Fruit fly (Drosophila melanogaster): ENCODE data around the gene CG17294.

The CG17294 gene

DNA sequence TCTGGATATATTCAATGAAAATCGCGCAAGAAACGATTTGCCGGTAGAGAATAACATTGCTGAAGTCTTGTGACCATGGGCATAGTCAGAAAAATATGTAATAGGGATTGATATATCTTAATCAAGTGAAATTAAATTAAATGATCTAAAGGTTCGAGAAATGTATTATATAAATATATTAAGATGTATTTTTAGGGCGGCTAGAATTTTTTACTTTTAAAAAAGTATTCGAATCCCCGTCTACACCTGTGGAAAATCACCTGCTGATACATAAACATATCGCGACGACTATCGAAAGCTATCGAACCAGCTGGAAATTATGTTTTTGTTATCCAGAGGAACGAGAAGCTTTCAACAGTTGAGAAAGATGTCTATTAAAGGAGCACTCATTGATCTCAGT is at the start of gene CG17294, which contains the start of gene CG13390 (continued):
- TF ChIP-seq CG4820 (GFP tag; optimal IDR thresholded peaks at IDR 0.05) = peak; percentile 98
- peak; percentile 100 for TF ChIP-seq Hmr (GFP tag; optimal IDR thresholded peaks at IDR 0.05)
- TF ChIP-seq dimm (GFP tag; IDR thresholded peaks at IDR 0.05) = peak; percentile 99
- peak; percentile 99 for TF ChIP-seq gcm (GFP tag; optimal IDR thresholded peaks at IDR 0.05)
- TF ChIP-seq ab (GFP tag; optimal IDR thresholded peaks at IDR 0.05) = peak; percentile 76
- TF ChIP-seq Ets97D (GFP tag; optimal IDR thresholded peaks at IDR 0.05) = peak; percentile 90
- TF ChIP-seq Rfx (GFP tag; IDR thresholded peaks at IDR 0.05) = peak; percentile 100
- peak; percentile 100 for TF ChIP-seq Sox102F (GFP tag; optimal IDR thresholded peaks at IDR 0.05)
- peak; percentile 99 for TF ChIP-seq CG4424 (GFP tag; optimal IDR thresholded peaks at IDR 0.05)
- peak; percentile 23 for TF ChIP-seq p53 (GFP tag; optimal IDR thresholded peaks at IDR 0.05)
- peak; percentile 97 for TF ChIP-seq CG3065 (GFP tag; optimal IDR thresholded peaks at IDR 0.05)
- TF ChIP-seq Bteb2 (GFP tag; optimal IDR thresholded peaks at IDR 0.05) = peak; percentile 98
- TF ChIP-seq sens-2 (GFP tag; IDR thresholded peaks at IDR 0.05) = peak; percentile 99
- 0 out of 2 replicates have a peak, but pooled peaks have one; percentile 40 for TF ChIP-seq ato (GFP tag; IDR thresholded peaks at IDR 0.05; ENCODE audit: partially characterized antibody)
- TF ChIP-seq CG2129 (GFP tag; IDR thresholded peaks at IDR 0.05; ENCODE audit: partially characterized antibody) = peak; percentile 51; the same call in 1 of the 2 replicates
- TF ChIP-seq Oli (tag; optimal IDR thresholded peaks at IDR 0.05) = peak; percentile 100
- TF ChIP-seq pan (optimal IDR thresholded peaks at IDR 0.05) = no peak
- TF ChIP-seq pan (GFP tag; optimal IDR thresholded peaks at IDR 0.05 in 1 of 2, IDR thresholded peaks at IDR 0.05 in 1 of 2) = peak in 1 of 2 experiments; percentile 100
- peak; percentile 99 for TF ChIP-seq CG9215 (GFP tag; IDR thresholded peaks at IDR 0.05)
- TF ChIP-seq bab2 (GFP tag; optimal IDR thresholded peaks at IDR 0.05) = peak; percentile 96
- no peak for TF ChIP-seq sc (optimal IDR thresholded peaks at IDR 0.05)
- TF ChIP-seq sc (GFP tag; optimal IDR thresholded peaks at IDR 0.05) = peak; percentile 99
- TF ChIP-seq CG17328 (GFP tag; IDR thresholded peaks at IDR 0.05) = peak; percentile 100
- peak; percentile 100 for TF ChIP-seq unpg (GFP tag; optimal IDR thresholded peaks at IDR 0.05)
- TF ChIP-seq Side (GFP tag; optimal IDR thresholded peaks at IDR 0.05) = peak; percentile 93
- TF ChIP-seq sna (GFP tag; IDR thresholded peaks at IDR 0.05; ENCODE audit: partially characterized antibody) = peak; percentile 83
- TF ChIP-seq Scr (GFP tag; IDR thresholded peaks at IDR 0.05; ENCODE audit: partially characterized antibody) = peak; percentile 79
- TF ChIP-seq CG6175 (GFP tag; IDR thresholded peaks at IDR 0.05) = peak; percentile 99
- TF ChIP-seq CG9437 (GFP tag; optimal IDR thresholded peaks at IDR 0.05) = peak; percentile 95
- peak; percentile 99 for TF ChIP-seq ham (GFP tag; IDR thresholded peaks at IDR 0.05)
- peak; percentile 100 for TF ChIP-seq Fer3 (tag; optimal IDR thresholded peaks at IDR 0.05)
- TF ChIP-seq TFAM (GFP tag; optimal IDR thresholded peaks at IDR 0.05) = peak; percentile 91
- TF ChIP-seq CG1832 (GFP tag; optimal IDR thresholded peaks at IDR 0.05) = peak; percentile 2
- peak; percentile 91 for TF ChIP-seq emc (GFP tag; optimal IDR thresholded peaks at IDR 0.05)
- peak; percentile 98 for TF ChIP-seq Gsc (GFP tag; IDR thresholded peaks at IDR 0.05)
- peak; percentile 99 for TF ChIP-seq Mrtf (GFP tag; IDR thresholded peaks at IDR 0.05)
- TF ChIP-seq CG4617 (GFP tag; optimal IDR thresholded peaks at IDR 0.05; ENCODE audit: borderline replicate concordance) = peak; percentile 99
- peak; percentile 99 for TF ChIP-seq CG17568 (GFP tag; optimal IDR thresholded peaks at IDR 0.05)
- peak; percentile 63 for TF ChIP-seq vnd (GFP tag; IDR thresholded peaks at IDR 0.05; ENCODE audit: partially characterized antibody)
- peak; percentile 77 for TF ChIP-seq shn (GFP tag; optimal IDR thresholded peaks at IDR 0.05)
- TF ChIP-seq nau (GFP tag; optimal IDR thresholded peaks at IDR 0.05) = peak; percentile 99
- peak; percentile 82 for TF ChIP-seq Elba2 (GFP tag; optimal IDR thresholded peaks at IDR 0.05)
- TF ChIP-seq CG3407 (GFP tag; optimal IDR thresholded peaks at IDR 0.05) = peak; percentile 97
- peak; percentile 76 for TF ChIP-seq HLH4C (GFP tag; IDR thresholded peaks at IDR 0.05; ENCODE audit: partially characterized antibody)
- TF ChIP-seq CG15601 (tag; optimal IDR thresholded peaks at IDR 0.05) = peak; percentile 99
- TF ChIP-seq Hr3 (GFP tag; optimal IDR thresholded peaks at IDR 0.05) = peak; percentile 99
- peak; percentile 99 for TF ChIP-seq CG1602 (GFP tag; optimal IDR thresholded peaks at IDR 0.05)
- TF ChIP-seq knrl (GFP tag; IDR thresholded peaks at IDR 0.05; ENCODE audit: partially characterized antibody) = peak; percentile 76
- peak; percentile 94 for TF ChIP-seq maf-S (GFP tag; optimal IDR thresholded peaks at IDR 0.05)
- TF ChIP-seq zfh2 (GFP tag; optimal IDR thresholded peaks at IDR 0.05) = peak; percentile 95
- peak; percentile 99 for TF ChIP-seq lilli (GFP tag; optimal IDR thresholded peaks at IDR 0.05)
